Worm (Caenorhabditis elegans) whole organism, L4 larva: ENCODE measurements around the gene str-228.

Source experiments
- Y48G9A.11 ChIP-seq: fragments of 200-800 bp; sonication (Bioruptor generic); IDR thresholded peaks from 2 replicates; pipeline ENCODE4 v1.3.6; 2022; ENCODE audit warnings: missing genetic modification reagents, missing genetic modification characterization, missing compliant biosample characterization
- ceh-82 ChIP-seq: sonication (generic microtip); optimal IDR thresholded peaks from 2 replicates; lab custom pipeline; 2017; ENCODE audit warnings: missing biosample characterization, missing genetic modification characterization
- lin-15B ChIP-seq: fragments of 150-350 bp; sonication (generic microtip); optimal IDR thresholded peaks from 3 replicates; lab custom pipeline; 2014; ENCODE audit warnings: missing biosample characterization, missing genetic modification characterization
- lsy-2 ChIP-seq, 2 experiments: fragments of 150-350 bp in 1 of 2; sonication (generic microtip) in 1 of 2; optimal IDR thresholded peaks; 2 replicates each; lab custom pipeline; 2014 to 2017; ENCODE audit warnings: missing biosample characterization in 2 of 2, missing genetic modification characterization in 2 of 2
- mdl-1 ChIP-seq, 2 experiments: fragments of 150-350 bp in 1 of 2; sonication (generic microtip) in 1 of 2; optimal IDR thresholded peaks; 2 replicates each; lab custom pipeline; 2014 to 2017; ENCODE audit warnings: missing biosample characterization in 2 of 2, missing genetic modification characterization in 2 of 2
- nhr-25 ChIP-seq: sonication (generic microtip); optimal IDR thresholded peaks from 2 replicates; lab custom pipeline; 2017; ENCODE audit warnings: missing genetic modification characterization, mild to moderate bottlenecking, missing compliant biosample characterization, antibody characterized with exemption, moderate library complexity, borderline replicate concordance; ENCODE audit not compliant: insufficient read depth
- nhr-28 ChIP-seq: fragments of 150-350 bp; optimal IDR thresholded peaks from 2 replicates; lab custom pipeline; 2014; ENCODE audit warnings: missing biosample characterization, missing genetic modification characterization
- nhr-6 ChIP-seq: fragments of 150-350 bp; optimal IDR thresholded peaks from 2 replicates; lab custom pipeline; 2014; ENCODE audit warnings: missing biosample characterization, missing genetic modification characterization
- nhr-76 ChIP-seq: fragments of 150-350 bp; optimal IDR thresholded peaks from 2 replicates; lab custom pipeline; 2014; ENCODE audit warnings: missing biosample characterization, missing genetic modification characterization
- php-3 ChIP-seq: fragments of 200-800 bp; sonication (Bioruptor generic); IDR thresholded peaks from 2 replicates; pipeline ENCODE4 v1.3.6; 2022; ENCODE audit warnings: missing genetic modification reagents, missing genetic modification characterization, missing compliant biosample characterization
- unc-62 ChIP-seq, 3 experiments: fragments of 150-350 bp in 1 of 3; sonication (generic microtip); optimal IDR thresholded peaks in 2 of 3; peaks in 1 of 3; 1 replicate in 1 of 3; 2 replicates in 2 of 3; lab custom pipeline; 2014 to 2017; ENCODE audit warnings: missing biosample characterization in 3 of 3, missing genetic modification characterization in 3 of 3, missing genetic modification reagents in 3 of 3, missing genotype in 1 of 3
- zag-1 ChIP-seq: fragments of 150-350 bp; optimal IDR thresholded peaks from 2 replicates; lab custom pipeline; 2014; ENCODE audit warnings: missing biosample characterization, missing genetic modification characterization

DNA sequence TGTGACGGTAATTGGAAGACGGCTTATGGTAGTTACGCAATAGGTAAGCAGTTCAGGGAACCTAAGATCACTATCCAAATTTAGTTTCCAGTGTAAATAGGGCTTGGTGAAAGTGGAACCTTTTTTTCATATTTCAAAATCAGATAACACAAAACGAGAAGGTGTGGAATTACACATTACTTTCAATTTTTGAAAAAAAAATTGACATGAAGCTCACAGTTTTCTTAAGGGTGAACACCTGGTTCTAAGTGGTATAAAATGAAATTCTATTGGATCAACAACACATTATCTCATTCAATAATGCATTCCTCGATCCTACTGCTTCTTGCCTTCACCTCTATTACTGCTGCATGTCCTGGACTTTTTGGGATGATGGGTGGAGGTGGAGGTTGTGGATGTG is 46.0 kb downstream of the str-228 start, which contains the start of gene grl-30:
- TF ChIP-seq nhr-28 (tag; lab: Kevin White, UChicago) (no peak), unc-62 (GFP tag; optimal IDR thresholded peaks at IDR 0.05 in 1 of 2; lab: Kevin White, UChicago) (no peak), unc-62 (tag; optimal IDR thresholded peaks at IDR 0.05; lab: Kevin White, UChicago) (no peak), Y48G9A.11 (no peak), nhr-76 (tag; lab: Kevin White, UChicago) (no peak), zag-1 (tag; lab: Kevin White, UChicago) (no peak), php-3 (no peak), lin-15B (tag; lab: Kevin White, UChicago) (no peak), nhr-25 (tag; lab: Kevin White, UChicago) (no peak), lsy-2 (tag; optimal IDR thresholded peaks at IDR 0.05; lab: Kevin White, UChicago) (no peak), mdl-1 (tag; optimal IDR thresholded peaks at IDR 0.05; lab: Kevin White, UChicago) (no peak), nhr-6 (no peak), ceh-82 (tag; lab: Kevin White, UChicago) (no peak)
